Fruit fly (Drosophila melanogaster) whole organism, embryonic: Measurements from ENCODE around the gene CG11970.

Source experiments
- Antp ChIP-seq: fragments of 200-800 bp; sonication (Bioruptor generic); optimal IDR thresholded peaks from 3 replicates; lab custom pipeline; 2016; ENCODE audit warnings: missing biosample characterization, missing genetic modification characterization
- B-H1 ChIP-seq: fragments of 200-800 bp; sonication (Bioruptor generic); IDR thresholded peaks from 3 replicates; pipeline ENCODE4 v1.3.6; 2022; ENCODE audit warnings: missing biosample characterization, missing genetic modification characterization
- BtbVII ChIP-seq: fragments of 200-800 bp; sonication (Bioruptor generic); optimal IDR thresholded peaks from 3 replicates; lab custom pipeline; 2017; ENCODE audit warnings: missing biosample characterization, mild to moderate bottlenecking, missing genetic modification characterization
- CG11085 ChIP-seq: fragments of 200-800 bp; sonication (Bioruptor generic); IDR thresholded peaks from 2 replicates; pipeline ENCODE4 v1.3.6; 2022; ENCODE audit warnings: missing biosample characterization, missing genetic modification characterization
- CG11560 ChIP-seq: fragments of 200-800 bp; sonication (Bioruptor generic); IDR thresholded peaks from 3 replicates; pipeline ENCODE4 v1.3.6; 2022; ENCODE audit warnings: missing biosample characterization, missing genetic modification characterization
- CG1233 ChIP-seq: fragments of 200-800 bp; sonication (Bioruptor generic); optimal IDR thresholded peaks from 4 replicates; lab custom pipeline; 2018; ENCODE audit warnings: missing biosample characterization, mild to moderate bottlenecking, missing genetic modification characterization
- CG13894 ChIP-seq: fragments of 200-800 bp; sonication (Bioruptor generic); optimal IDR thresholded peaks from 3 replicates; lab custom pipeline; 2018; ENCODE audit warnings: missing biosample characterization, mild to moderate bottlenecking, missing genetic modification characterization, moderate library complexity
- CG17612 ChIP-seq: fragments of 200-800 bp; sonication (Bioruptor generic); IDR thresholded peaks from 2 replicates; pipeline ENCODE4 v1.3.6; 2022; ENCODE audit warnings: missing biosample characterization, missing genetic modification characterization
- CG2712 ChIP-seq: fragments of 200-800 bp; optimal IDR thresholded peaks from 3 replicates; lab custom pipeline; 2019; ENCODE audit warnings: missing biosample characterization, mild to moderate bottlenecking, missing genetic modification characterization, moderate library complexity
- CG32772 ChIP-seq: fragments of 200-800 bp; sonication (Bioruptor generic); IDR thresholded peaks from 2 replicates; pipeline ENCODE4 v1.3.6; 2022; ENCODE audit warnings: missing biosample characterization, missing genetic modification characterization
- CG3281 ChIP-seq: fragments of 200-800 bp; sonication (Bioruptor generic); optimal IDR thresholded peaks from 3 replicates; lab custom pipeline; 2017; ENCODE audit warnings: missing biosample characterization, mild to moderate bottlenecking, missing genetic modification characterization
- CG3838 ChIP-seq: fragments of 200-800 bp; sonication (Bioruptor generic); optimal IDR thresholded peaks from 3 replicates; lab custom pipeline; 2016; ENCODE audit warnings: missing biosample characterization, missing genetic modification characterization
- CG6791 ChIP-seq: fragments of 200-800 bp; sonication (Bioruptor generic); IDR thresholded peaks from 3 replicates; pipeline ENCODE4 v1.3.6; 2022; ENCODE audit warnings: missing biosample characterization, missing genetic modification characterization; ENCODE audit not compliant: partially characterized antibody
- CG7745 ChIP-seq: fragments of 200-800 bp; sonication (Bioruptor generic); optimal IDR thresholded peaks from 2 replicates; lab custom pipeline; 2018; ENCODE audit warnings: missing biosample characterization, mild to moderate bottlenecking, missing genetic modification characterization, moderate library complexity
- CG8388 ChIP-seq: fragments of 200-800 bp; sonication (Bioruptor generic); optimal IDR thresholded peaks from 2 replicates; lab custom pipeline; 2019; ENCODE audit warnings: missing biosample characterization, mild to moderate bottlenecking, missing genetic modification characterization, moderate library complexity
- CG9215 ChIP-seq: fragments of 200-800 bp; sonication (Bioruptor generic); IDR thresholded peaks from 2 replicates; pipeline ENCODE4 v1.3.6; 2022; ENCODE audit warnings: missing biosample characterization, missing genetic modification characterization
- CkIIα-i1 ChIP-seq: fragments of 200-800 bp; sonication (Bioruptor generic); IDR thresholded peaks from 2 replicates; pipeline ENCODE4 v1.3.6; 2022; ENCODE audit warnings: missing biosample characterization, missing genetic modification characterization
- Dad ChIP-seq: fragments of 200-800 bp; sonication (Bioruptor generic); optimal IDR thresholded peaks from 3 replicates; lab custom pipeline; 2016; ENCODE audit warnings: missing biosample characterization, missing genetic modification characterization
- Deaf1 ChIP-seq: fragments of 200-800 bp; optimal IDR thresholded peaks from 3 replicates; lab custom pipeline; 2019; ENCODE audit warnings: missing biosample characterization, mild to moderate bottlenecking, missing genetic modification characterization, moderate library complexity
- HLHmδ ChIP-seq: fragments of 200-800 bp; sonication (Bioruptor generic); optimal IDR thresholded peaks from 2 replicates; lab custom pipeline; 2018; ENCODE audit warnings: missing biosample characterization, mild to moderate bottlenecking, missing genetic modification characterization, moderate library complexity
- Hmr ChIP-seq: fragments of 200-800 bp; sonication (Bioruptor generic); optimal IDR thresholded peaks from 3 replicates; lab custom pipeline; 2017; ENCODE audit warnings: mild to moderate bottlenecking, missing biosample characterization, missing genetic modification reagents, missing genetic modification characterization
- Jarid2 ChIP-seq: fragments of 200-800 bp; sonication (Bioruptor generic); optimal IDR thresholded peaks from 3 replicates; lab custom pipeline; 2017; ENCODE audit warnings: mild to moderate bottlenecking, missing biosample characterization, missing genetic modification reagents, missing genetic modification characterization
- PHDP ChIP-seq: fragments of 200-800 bp; sonication (Bioruptor generic); optimal IDR thresholded peaks from 3 replicates; lab custom pipeline; 2018; ENCODE audit warnings: missing biosample characterization, mild to moderate bottlenecking, missing genetic modification characterization, moderate library complexity
- Pdp1 ChIP-seq, 2 experiments: fragments of 200-800 bp; sonication (Bioruptor generic); optimal IDR thresholded peaks; 3 replicates each; lab custom pipeline; 2016; ENCODE audit warnings: missing biosample characterization in 2 of 2, missing genetic modification characterization in 2 of 2, mild to moderate bottlenecking in 1 of 2, moderate library complexity in 1 of 2
- Spps ChIP-seq: fragments of 200-800 bp; sonication (Bioruptor generic); optimal IDR thresholded peaks from 2 replicates; lab custom pipeline; 2018; ENCODE audit warnings: missing biosample characterization, mild to moderate bottlenecking, missing genetic modification characterization
- TFAM ChIP-seq: fragments of 200-800 bp; sonication (Bioruptor generic); optimal IDR thresholded peaks from 2 replicates; lab custom pipeline; 2017; ENCODE audit warnings: missing biosample characterization, missing genetic modification characterization, inconsistent platforms
- Xrp1 ChIP-seq: fragments of 200-800 bp; sonication (Bioruptor generic); IDR thresholded peaks from 2 replicates; pipeline ENCODE4 v1.3.6; 2022; ENCODE audit warnings: missing biosample characterization, missing genetic modification characterization
- ab ChIP-seq: fragments of 200-800 bp; sonication (Bioruptor generic); optimal IDR thresholded peaks from 2 replicates; lab custom pipeline; 2016; ENCODE audit warnings: missing biosample characterization, missing genetic modification characterization
- amos ChIP-seq: fragments of 200-800 bp; sonication (Bioruptor generic); IDR thresholded peaks from 2 replicates; pipeline ENCODE4 v1.3.6; 2022; ENCODE audit warnings: missing biosample characterization, missing genetic modification characterization; ENCODE audit not compliant: partially characterized antibody
- ash1 ChIP-seq: fragments of 200-800 bp; sonication (Bioruptor generic); optimal IDR thresholded peaks from 2 replicates; lab custom pipeline; 2018; ENCODE audit warnings: missing biosample characterization, mild to moderate bottlenecking, missing genetic modification characterization
- az2 ChIP-seq: fragments of 200-800 bp; sonication (Bioruptor generic); optimal IDR thresholded peaks from 3 replicates; lab custom pipeline; 2016; ENCODE audit warnings: missing biosample characterization, missing genetic modification characterization
- chif ChIP-seq, 2 experiments: fragments of 200-800 bp; sonication (Bioruptor generic); optimal IDR thresholded peaks; 3 replicates each; lab custom pipeline; 2016; ENCODE audit warnings: missing biosample characterization in 2 of 2, missing genetic modification characterization in 2 of 2
- crp ChIP-seq, 2 experiments: fragments of 200-800 bp; sonication (Bioruptor generic); optimal IDR thresholded peaks; 2 replicates in 1 of 2; 3 replicates in 1 of 2; lab custom pipeline; 2017; ENCODE audit warnings: missing biosample characterization in 2 of 2, missing genetic modification characterization in 2 of 2, mild to moderate bottlenecking in 1 of 2, moderate library complexity in 1 of 2
- dmrt11E ChIP-seq: fragments of 200-800 bp; sonication (Bioruptor generic); optimal IDR thresholded peaks from 3 replicates; lab custom pipeline; 2018; ENCODE audit warnings: missing biosample characterization, mild to moderate bottlenecking, missing genetic modification characterization, moderate library complexity
- ems ChIP-seq: fragments of 200-800 bp; sonication (Bioruptor generic); optimal IDR thresholded peaks from 3 replicates; lab custom pipeline; 2016; ENCODE audit warnings: missing biosample characterization, missing genetic modification characterization
- ewg ChIP-seq: fragments of 200-800 bp; sonication (Bioruptor generic); optimal IDR thresholded peaks from 3 replicates; lab custom pipeline; 2017; ENCODE audit warnings: mild to moderate bottlenecking, missing biosample characterization, missing genetic modification reagents, missing genetic modification characterization
- grn ChIP-seq: fragments of 200-800 bp; sonication (Bioruptor generic); optimal IDR thresholded peaks from 3 replicates; lab custom pipeline; 2017; ENCODE audit warnings: missing biosample characterization, missing genetic modification characterization
- kah ChIP-seq: fragments of 200-800 bp; sonication (Bioruptor generic); optimal IDR thresholded peaks from 2 replicates; lab custom pipeline; 2018; ENCODE audit warnings: missing biosample characterization, mild to moderate bottlenecking, missing genetic modification characterization
- klu ChIP-seq: fragments of 200-800 bp; sonication (Bioruptor generic); IDR thresholded peaks from 2 replicates; pipeline ENCODE4 v1.3.6; 2022; ENCODE audit warnings: missing biosample characterization, missing genetic modification characterization
- nerfin-2 ChIP-seq: fragments of 200-800 bp; sonication (Bioruptor generic); IDR thresholded peaks from 2 replicates; pipeline ENCODE4 v1.3.6; 2022; ENCODE audit warnings: missing biosample characterization, missing genetic modification characterization; ENCODE audit not compliant: partially characterized antibody
- onecut ChIP-seq: fragments of 200-800 bp; sonication (Bioruptor generic); IDR thresholded peaks from 2 replicates; pipeline ENCODE4 v1.3.6; 2022; ENCODE audit warnings: missing biosample characterization, missing genetic modification characterization
- peb ChIP-seq: fragments of 200-800 bp; sonication (Bioruptor generic); IDR thresholded peaks from 2 replicates; pipeline ENCODE4 v1.3.6; 2022; ENCODE audit warnings: missing biosample characterization, missing genetic modification characterization
- slou ChIP-seq: fragments of 200-800 bp; sonication (Bioruptor generic); optimal IDR thresholded peaks from 3 replicates; lab custom pipeline; 2016; ENCODE audit warnings: missing biosample characterization, missing genetic modification characterization
- stc ChIP-seq: fragments of 200-800 bp; sonication (Bioruptor generic); IDR thresholded peaks from 2 replicates; pipeline ENCODE4 v1.3.6; 2022; ENCODE audit warnings: missing biosample characterization, missing genetic modification characterization
- tio ChIP-seq: fragments of 200-800 bp; sonication (Bioruptor generic); optimal IDR thresholded peaks from 2 replicates; lab custom pipeline; 2017; ENCODE audit warnings: missing biosample characterization, missing genetic modification characterization, inconsistent platforms
- tna ChIP-seq: fragments of 200-800 bp; sonication (Bioruptor generic); IDR thresholded peaks from 2 replicates; pipeline ENCODE4 v1.3.6; 2022; ENCODE audit warnings: missing biosample characterization, missing genetic modification characterization; ENCODE audit not compliant: partially characterized antibody
- twi ChIP-seq: fragments of 200-800 bp; optimal IDR thresholded peaks from 2 replicates; lab custom pipeline; 2019; ENCODE audit warnings: missing biosample characterization, mild to moderate bottlenecking, missing genetic modification characterization, moderate library complexity
- z ChIP-seq: fragments of 200-800 bp; sonication (Bioruptor generic); IDR thresholded peaks from 3 replicates; pipeline ENCODE4 v1.3.6; 2022; ENCODE audit warnings: missing biosample characterization, missing genetic modification characterization
- zf30C ChIP-seq: fragments of 200-800 bp; sonication (Bioruptor generic); optimal IDR thresholded peaks from 3 replicates; lab custom pipeline; 2018; ENCODE audit warnings: missing biosample characterization, mild to moderate bottlenecking, missing genetic modification characterization

Gene CG11970

DNA sequence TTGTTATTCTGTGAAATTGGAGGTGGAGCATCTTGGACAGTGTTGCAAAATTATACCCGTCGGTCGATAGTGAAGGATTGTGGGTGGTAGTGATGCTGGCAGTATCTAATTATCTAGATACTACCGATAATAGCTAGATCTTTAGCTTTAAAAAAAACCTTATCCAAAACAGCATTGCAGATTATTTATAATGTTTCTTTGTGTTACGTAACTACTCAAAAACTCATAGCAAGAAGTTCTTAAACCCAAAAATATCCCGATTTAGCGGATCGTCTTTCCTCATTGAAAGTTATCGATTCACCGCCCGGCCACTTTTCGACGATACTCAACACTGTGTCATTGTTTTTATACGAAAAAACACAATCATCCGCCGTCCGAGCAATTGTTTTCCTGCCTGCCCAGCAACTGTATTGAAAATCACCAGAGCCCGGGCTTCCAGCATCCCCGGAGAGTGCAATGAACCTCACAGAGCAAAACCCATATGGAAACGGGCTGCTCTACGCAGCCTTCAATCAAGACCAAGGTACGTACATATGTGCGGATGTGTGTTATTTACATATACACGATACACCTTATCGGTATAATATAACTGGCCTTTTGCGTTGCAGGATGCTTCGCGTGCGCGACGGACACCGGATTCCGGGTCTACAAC is 8.5 kb downstream of the CG11970 start, which contains the start of gene CG11975 (continued):
- no peak for TF ChIP-seq grn (GFP tag; lab: Kevin White, UChicago)
- TF ChIP-seq Jarid2 (GFP tag; lab: Kevin White, UChicago): peak; percentile 32
- TF ChIP-seq CG13894: no peak
- TF ChIP-seq TFAM (GFP tag; lab: Kevin White, UChicago): no peak
- peak; percentile 70; the same call in 1 of the 2 replicates for TF ChIP-seq Xrp1 (GFP tag; lab: Robert Waterston, UW)
- peak; percentile 87 for TF ChIP-seq ems
- TF ChIP-seq peb: 0 out of 2 replicates have a peak, but pooled peaks have one; percentile 21
- no peak for TF ChIP-seq CkIIα-i1
- peak; percentile 63 for TF ChIP-seq twi
- no peak for TF ChIP-seq tna (GFP tag; lab: Robert Waterston, UW)
- TF ChIP-seq Deaf1 (tag; lab: Kevin White, UChicago): no peak
- peak; percentile 4 for TF ChIP-seq Spps
- TF ChIP-seq CG6791: peak; percentile 65; the same call in 2 of the 3 replicates
- TF ChIP-seq Antp (GFP tag; lab: Kevin White, UChicago): peak; percentile 82
- TF ChIP-seq crp (GFP tag; optimal IDR thresholded peaks at IDR 0.05; lab: Kevin White, UChicago): peak in 1 of 2 experiments; percentile 35
- peak; percentile 59 for TF ChIP-seq dmrt11E (tag; lab: Kevin White, UChicago)
- no peak for TF ChIP-seq nerfin-2 (GFP tag; lab: Robert Waterston, UW)
- peak; percentile 71 for TF ChIP-seq CG32772
- peak; percentile 80 for TF ChIP-seq Hmr (GFP tag; lab: Kevin White, UChicago)
- peak; percentile 64 for TF ChIP-seq amos (GFP tag; lab: Robert Waterston, UW)
- TF ChIP-seq zf30C (GFP tag; lab: Kevin White, UChicago): no peak
- TF ChIP-seq PHDP (tag; lab: Kevin White, UChicago): peak; percentile 70
- TF ChIP-seq Pdp1 (GFP tag; optimal IDR thresholded peaks at IDR 0.05; lab: Kevin White, UChicago): peak; percentile 83 to 96
- no peak; the same call in 2 of the 3 replicates for TF ChIP-seq CG11560 (tag; lab: Robert Waterston, UW)
- TF ChIP-seq stc (GFP tag; lab: Robert Waterston, UW): no peak
- no peak for TF ChIP-seq ab
- peak; percentile 48 for TF ChIP-seq CG1233 (GFP tag; lab: Kevin White, UChicago)
- peak; percentile 72 to 81 for TF ChIP-seq chif (GFP tag; optimal IDR thresholded peaks at IDR 0.05; lab: Kevin White, UChicago)
- TF ChIP-seq CG17612 (GFP tag; lab: Robert Waterston, UW): no peak
- peak; percentile 47; the same call in 1 of the 2 replicates for TF ChIP-seq CG11085
- peak; percentile 70 for TF ChIP-seq slou
- peak; percentile 79 for TF ChIP-seq CG9215 (GFP tag; lab: Robert Waterston, UW)
- peak; percentile 76 for TF ChIP-seq CG3281 (GFP tag; lab: Kevin White, UChicago)
- no peak for TF ChIP-seq kah
- peak; percentile 28 for TF ChIP-seq BtbVII (GFP tag; lab: Kevin White, UChicago)
- no peak for TF ChIP-seq HLHmδ (GFP tag; lab: Kevin White, UChicago)
- TF ChIP-seq CG3838 (GFP tag; lab: Kevin White, UChicago): no peak
- peak; percentile 85 for TF ChIP-seq onecut (GFP tag; lab: Robert Waterston, UW)
- TF ChIP-seq klu (GFP tag; lab: Robert Waterston, UW): peak; percentile 96
- TF ChIP-seq ash1 (GFP tag; lab: Kevin White, UChicago): no peak
- TF ChIP-seq z (GFP tag; lab: Robert Waterston, UW): no peak
- TF ChIP-seq B-H1 (GFP tag; lab: Robert Waterston, UW): no peak
- TF ChIP-seq CG7745 (tag; lab: Kevin White, UChicago): no peak
- TF ChIP-seq CG8388 (GFP tag; lab: Kevin White, UChicago): peak; percentile 46
- TF ChIP-seq az2 (GFP tag; lab: Kevin White, UChicago): peak; percentile 73
- peak; percentile 74 for TF ChIP-seq CG2712 (tag; lab: Kevin White, UChicago)
- TF ChIP-seq tio: no peak
- TF ChIP-seq Dad (GFP tag; lab: Kevin White, UChicago): peak; percentile 70
- peak; percentile 50 for TF ChIP-seq ewg (GFP tag; lab: Kevin White, UChicago)
